Fruit fly (Drosophila melanogaster) whole organism, pupa: ENCODE results near the gene CG6026.

ENCODE experiments used
- CG10348 ChIP-seq: fragments of 200-800 bp; sonication (Bioruptor generic); IDR thresholded peaks from 2 replicates; pipeline ENCODE4 v1.3.6; 2022; ENCODE audit warnings: missing biosample characterization, missing genetic modification characterization
- CG8159 ChIP-seq: fragments of 200-800 bp; sonication (Bioruptor generic); optimal IDR thresholded peaks from 3 replicates; lab custom pipeline; 2018; ENCODE audit warnings: missing biosample characterization, mild to moderate bottlenecking, missing genetic modification characterization, moderate library complexity

dm6 chr3R:19014027-19014426, 19.3 kb upstream of the CG6026 start:
- no peak for TF ChIP-seq CG10348 (GFP tag; lab: Robert Waterston, UW)
- TF ChIP-seq CG8159 (tag; lab: Kevin White, UChicago): no peak
